Fruit fly (Drosophila melanogaster) ovary, adult (tissue): ENCODE results near the gene ana1.

Experiments
- CG17801 ChIP-seq: fragments of 200-800 bp; optimal IDR thresholded peaks from 2 replicates; lab custom pipeline; 2019; ENCODE audit warnings: missing biosample characterization, mild to moderate bottlenecking, missing genetic modification characterization, moderate library complexity; ENCODE audit not compliant: partially characterized antibody

Gene ana1

dm6 chr3R:24568251-24568932 lies 38.0 kb downstream of the ana1 start:
- no peak for TF ChIP-seq CG17801 (GFP tag; lab: Kevin White, UChicago)

dm6 chr3R:24569669-24570349 lies 39.4 kb downstream of the ana1 start:
- TF ChIP-seq CG17801 (GFP tag; lab: Kevin White, UChicago) = no peak

dm6 chr3R:24571386-24572124 lies 41.2 kb downstream of the ana1 start:
- peak; percentile 27 for TF ChIP-seq CG17801 (GFP tag; lab: Kevin White, UChicago)

- peak; percentile 97 for TF ChIP-seq CG17801 (GFP tag; lab: Kevin White, UChicago)
Measured at dm6 chr3R:24572540-24573043, 42.2 kb downstream of the ana1 start.

dm6 chr3R:24573094-24573732 lies 42.8 kb downstream of the ana1 start:
- TF ChIP-seq CG17801 (GFP tag; lab: Kevin White, UChicago) = no peak

dm6 chr3R:24574123-24574522 lies 43.7 kb downstream of the ana1 start:
- TF ChIP-seq CG17801 (GFP tag; lab: Kevin White, UChicago) = no peak

dm6 chr3R:24575109-24575508 lies 44.7 kb downstream of the ana1 start:
- no peak for TF ChIP-seq CG17801 (GFP tag; lab: Kevin White, UChicago)

dm6 chr3R:24575787-24576413 lies 45.5 kb downstream of the ana1 start:
- TF ChIP-seq CG17801 (GFP tag; lab: Kevin White, UChicago) = peak; percentile 64

dm6 chr3R:24577355-24577754 lies 47.0 kb downstream of the ana1 start:
- TF ChIP-seq CG17801 (GFP tag; lab: Kevin White, UChicago) = no peak

dm6 chr3R:24580067-24580962 lies 49.9 kb downstream of the ana1 start:
- no peak for TF ChIP-seq CG17801 (GFP tag; lab: Kevin White, UChicago)

- no peak for TF ChIP-seq CG17801 (GFP tag; lab: Kevin White, UChicago)
Measured at dm6 chr3R:24580963-24581277, 50.5 kb downstream of the ana1 start.

dm6 chr3R:24581891-24582668 lies 51.7 kb downstream of the ana1 start:
- TF ChIP-seq CG17801 (GFP tag; lab: Kevin White, UChicago) = peak; percentile 13

dm6 chr3R:24582669-24582995 lies 52.3 kb downstream of the ana1 start, which contains the start of gene REPTOR:
Gene REPTOR, minus strand, starts transcription at chr3R:24582864.
- TF ChIP-seq CG17801 (GFP tag; lab: Kevin White, UChicago) = peak; percentile 12
